Fruit fly (Drosophila melanogaster): Measurements from ENCODE around the gene CG15042.
A peak's percentile ranks its signal among the peaks of the same experiment; 100 is the strongest.

Gene CG15042

dm6 chrX:18515205-18515921, 12.7 kb downstream of the CG15042 start, which contains the start of the genes Bx and HisRS (continued):
- TF ChIP-seq CG2120 (GFP tag; optimal IDR thresholded peaks at IDR 0.05) = peak; percentile 16
- no peak for TF ChIP-seq gt (GFP tag; IDR thresholded peaks at IDR 0.05)
- TF ChIP-seq E2f1 (GFP tag; IDR thresholded peaks at IDR 0.05) = no peak
- TF ChIP-seq so (GFP tag; IDR thresholded peaks at IDR 0.05) = no peak
- peak; percentile 87 for TF ChIP-seq dm (GFP tag; optimal IDR thresholded peaks at IDR 0.05)
- TF ChIP-seq CG4617 (GFP tag; optimal IDR thresholded peaks at IDR 0.05; ENCODE audit: borderline replicate concordance) = peak; percentile 1
- TF ChIP-seq Meics (GFP tag; optimal IDR thresholded peaks at IDR 0.05) = no peak
- TF ChIP-seq HmgD (GFP tag; optimal IDR thresholded peaks at IDR 0.05) = no peak
- TF ChIP-seq Mrtf (GFP tag; IDR thresholded peaks at IDR 0.05) = no peak
- TF ChIP-seq klu (GFP tag; IDR thresholded peaks at IDR 0.05) = no peak
- no peak for TF ChIP-seq Kr (GFP tag; optimal IDR thresholded peaks at IDR 0.05)
- peak; percentile 77 for TF ChIP-seq CG9797 (GFP tag; optimal IDR thresholded peaks at IDR 0.05)
- 0 out of 3 replicates have a peak, but pooled peaks have one; percentile 23 for TF ChIP-seq row (GFP tag; IDR thresholded peaks at IDR 0.05)
- no peak for TF ChIP-seq CG4360 (GFP tag; IDR thresholded peaks at IDR 0.05)
- peak; percentile 26 for TF ChIP-seq nmo (GFP tag; optimal IDR thresholded peaks at IDR 0.05)
- peak; percentile 41 for TF ChIP-seq stwl (tag; optimal IDR thresholded peaks at IDR 0.05)
- no peak for TF ChIP-seq tap (tag; optimal IDR thresholded peaks at IDR 0.05)
- TF ChIP-seq C15 (GFP tag; IDR thresholded peaks at IDR 0.05) = no peak
- 0 out of 2 replicates have a peak, but pooled peaks have one; percentile 8 for TF ChIP-seq inv (GFP tag; IDR thresholded peaks at IDR 0.05; ENCODE audit: partially characterized antibody)
- TF ChIP-seq CG32772 (GFP tag; IDR thresholded peaks at IDR 0.05) = no peak
- no peak for TF ChIP-seq CG3995 (GFP tag; optimal IDR thresholded peaks at IDR 0.05)
- no peak for TF ChIP-seq CG17359 (tag; optimal IDR thresholded peaks at IDR 0.05)
- peak; percentile 50 for TF ChIP-seq BEAF-32 (GFP tag; optimal IDR thresholded peaks at IDR 0.05)
- TF ChIP-seq ab (GFP tag; optimal IDR thresholded peaks at IDR 0.05) = no peak
- no peak for TF ChIP-seq Xrp1 (GFP tag; IDR thresholded peaks at IDR 0.05)
- no peak for TF ChIP-seq Doc3 (GFP tag; IDR thresholded peaks at IDR 0.05; ENCODE audit: partially characterized antibody)
- TF ChIP-seq dati (GFP tag; IDR thresholded peaks at IDR 0.05) = 0 out of 2 replicates have a peak, but pooled peaks have one; percentile 15
- peak; percentile 22 for TF ChIP-seq phol (tag; optimal IDR thresholded peaks at IDR 0.05)
- TF ChIP-seq seq (GFP tag; IDR thresholded peaks at IDR 0.05) = no peak
- no peak for TF ChIP-seq ems (GFP tag; optimal IDR thresholded peaks at IDR 0.05)
- TF ChIP-seq Myb (GFP tag; optimal IDR thresholded peaks at IDR 0.05) = peak; percentile 27
- no peak for TF ChIP-seq CG1233 (GFP tag; optimal IDR thresholded peaks at IDR 0.05)
- peak; percentile 63 for TF ChIP-seq Max (GFP tag; optimal IDR thresholded peaks at IDR 0.05)
- TF ChIP-seq CG15601 (tag; optimal IDR thresholded peaks at IDR 0.05) = no peak
- TF ChIP-seq ERR (GFP tag; optimal IDR thresholded peaks at IDR 0.05) = no peak
- no peak for TF ChIP-seq CrebB (tag; optimal IDR thresholded peaks at IDR 0.05)
- peak; percentile 38 for TF ChIP-seq Rfx (GFP tag; IDR thresholded peaks at IDR 0.05)
- TF ChIP-seq CG11560 (tag; IDR thresholded peaks at IDR 0.05) = no peak
- TF ChIP-seq CG11093 (GFP tag; IDR thresholded peaks at IDR 0.05) = no peak
- no peak for TF ChIP-seq CG18764 (GFP tag; optimal IDR thresholded peaks at IDR 0.05)
- TF ChIP-seq CG8290 (GFP tag; optimal IDR thresholded peaks at IDR 0.05) = no peak
- TF ChIP-seq CG8290 (tag; optimal IDR thresholded peaks at IDR 0.05) = peak in 1 of 2 experiments; percentile 61
- TF ChIP-seq CG12659 (GFP tag; optimal IDR thresholded peaks at IDR 0.05) = peak; percentile 63
- TF ChIP-seq CG17912 (GFP tag; optimal IDR thresholded peaks at IDR 0.05) = no peak
- TF ChIP-seq Sry-δ (GFP tag; optimal IDR thresholded peaks at IDR 0.05) = peak; percentile 26
- TF ChIP-seq CG17361 (GFP tag; IDR thresholded peaks at IDR 0.05) = 0 out of 3 replicates have a peak, but pooled peaks have one; percentile 20
- peak; percentile 80 for TF ChIP-seq CTCF (GFP tag; optimal IDR thresholded peaks at IDR 0.05)
- TF ChIP-seq Hmr (GFP tag; optimal IDR thresholded peaks at IDR 0.05) = peak; percentile 38
- TF ChIP-seq Hr39 (optimal IDR thresholded peaks at IDR 0.05) = no peak
- no peak for TF ChIP-seq CG43689 (GFP tag; IDR thresholded peaks at IDR 0.05)
- TF ChIP-seq CG17829 (tag; optimal IDR thresholded peaks at IDR 0.05) = no peak
- no peak for TF ChIP-seq CG17612 (GFP tag; IDR thresholded peaks at IDR 0.05)
